Worm (Caenorhabditis elegans): ENCODE measurements around the gene K08F4.12.

K08F4.12 gene

ce11 chrIV:10126544-10126943, 11.4 kb upstream of the K08F4.12 start, which contains the start of gene ctf-18:
TSS of gene ctf-18 (minus strand) at chrIV:10126644.
- TF ChIP-seq Y56A3A.18 (GFP tag; IDR thresholded peaks at IDR 0.05) = no peak
- TF ChIP-seq nhr-120 (GFP tag; IDR thresholded peaks at IDR 0.05) = no peak
- peak; percentile 31 for TF ChIP-seq hrde-1 (tag; optimal IDR thresholded peaks at IDR 0.05; ENCODE audit: borderline replicate concordance)
- TF ChIP-seq cebp-2 (GFP tag; IDR thresholded peaks at IDR 0.05) = no peak
- no peak for TF ChIP-seq hlh-12 (tag; optimal IDR thresholded peaks at IDR 0.05)
- TF ChIP-seq madf-6 (GFP tag; IDR thresholded peaks at IDR 0.05) = 0 out of 2 replicates have a peak, but pooled peaks have one; percentile 16

ce11 chrIV:10128446-10128845, 9.5 kb upstream of the K08F4.12 start:
- TF ChIP-seq snpc-4 (GFP tag; optimal IDR thresholded peaks at IDR 0.05) (no peak), snpc-4 (tag; optimal IDR thresholded peaks at IDR 0.05) (no peak), ztf-3 (GFP tag; optimal IDR thresholded peaks at IDR 0.05) (no peak), lin-26 (GFP tag; IDR thresholded peaks at IDR 0.05) (0 out of 2 replicates have a peak, but pooled peaks have one; percentile 53)

ce11 chrIV:10128906-10129386, 9.0 kb upstream of the K08F4.12 start, which contains the start of the genes gtbp-1 and K08F4.3:
TSS of gene gtbp-1 (minus strand) at chrIV:10128956.
TSS of gene K08F4.3 (plus strand) at chrIV:10129257.
- no peak for TF ChIP-seq Y79H2A.3 (GFP tag; conservative IDR thresholded peaks at IDR 0.05)
- no peak for TF ChIP-seq C06A6.2 (GFP tag; conservative IDR thresholded peaks at IDR 0.05)
- TF ChIP-seq cebp-2 (GFP tag; IDR thresholded peaks at IDR 0.05) = no peak
- no peak; the same call in 1 of the 2 replicates for TF ChIP-seq dox-1 (GFP tag; IDR thresholded peaks at IDR 0.05)
- TF ChIP-seq F33H1.4 (GFP tag; IDR thresholded peaks at IDR 0.05) = peak; percentile 91
- TF ChIP-seq attf-5 (GFP tag; optimal IDR thresholded peaks at IDR 0.05) = peak; percentile 76
- no peak for TF ChIP-seq fkh-3 (tag; optimal IDR thresholded peaks at IDR 0.05)
- TF ChIP-seq F55B11.4 (tag; optimal IDR thresholded peaks at IDR 0.05; ENCODE audit: borderline replicate concordance, insufficient read depth) = no peak
- 0 out of 2 replicates have a peak, but pooled peaks have one; percentile 13 for TF ChIP-seq Y95B8A.8 (GFP tag; IDR thresholded peaks at IDR 0.05)
- 0 out of 2 replicates have a peak, but pooled peaks have one; percentile 52 for TF ChIP-seq ceh-100 (GFP tag; IDR thresholded peaks at IDR 0.05)
- TF ChIP-seq let-607 (tag; optimal IDR thresholded peaks at IDR 0.05) = no peak
- no peak for TF ChIP-seq lin-40 (tag; optimal IDR thresholded peaks at IDR 0.05)
- peak; percentile 33 for TF ChIP-seq him-1 (tag; optimal IDR thresholded peaks at IDR 0.05)
- no peak for TF ChIP-seq ztf-6 (GFP tag; IDR thresholded peaks at IDR 0.05)
- no peak for TF ChIP-seq lir-1 (GFP tag; conservative IDR thresholded peaks at IDR 0.05)
- no peak for TF ChIP-seq F37B4.10 (GFP tag; IDR thresholded peaks at IDR 0.05)
- peak; percentile 85 for TF ChIP-seq efl-1 (GFP tag; optimal IDR thresholded peaks at IDR 0.05)
- no peak for TF ChIP-seq lin-35 (GFP tag; optimal IDR thresholded peaks at IDR 0.05)
- TF ChIP-seq B0336.3 (GFP tag; IDR thresholded peaks at IDR 0.05) = no peak
- TF ChIP-seq madf-6 (GFP tag; IDR thresholded peaks at IDR 0.05) = peak; percentile 81
- TF ChIP-seq ceh-27 (GFP tag; optimal IDR thresholded peaks at IDR 0.05) = peak; percentile 34
- TF ChIP-seq C17E4.6 (GFP tag; IDR thresholded peaks at IDR 0.05) = no peak
- TF ChIP-seq F22D6.2 (tag; optimal IDR thresholded peaks at IDR 0.05) = no peak
- no peak for TF ChIP-seq bed-2 (GFP tag; IDR thresholded peaks at IDR 0.05)
- TF ChIP-seq zim-3 (tag; optimal IDR thresholded peaks at IDR 0.05) = no peak
- no peak for TF ChIP-seq ccch-3 (GFP tag; optimal IDR thresholded peaks at IDR 0.05)
- TF ChIP-seq Y67H2A.10 (GFP tag; conservative IDR thresholded peaks at IDR 0.05) = no peak
- peak; percentile 72 for TF ChIP-seq mcd-1 (GFP tag; IDR thresholded peaks at IDR 0.05)
- no peak for TF ChIP-seq hsf-1 (GFP tag; IDR thresholded peaks at IDR 0.05)
- no peak for TF ChIP-seq unc-130 (GFP tag; optimal IDR thresholded peaks at IDR 0.05)
- TF ChIP-seq madf-3 (GFP tag; IDR thresholded peaks at IDR 0.05) = no peak
- TF ChIP-seq xnd-1 (tag; optimal IDR thresholded peaks at IDR 0.05) = peak; percentile 8
- no peak for TF ChIP-seq snpc-1.3 (tag; optimal IDR thresholded peaks at IDR 0.05; ENCODE audit: insufficient read depth)
- TF ChIP-seq snpc-1.1 (tag; optimal IDR thresholded peaks at IDR 0.05; ENCODE audit: insufficient read depth) = peak; percentile 10
- no peak for TF ChIP-seq chd-7 (tag; optimal IDR thresholded peaks at IDR 0.05)
- no peak for TF ChIP-seq tlf-1 (GFP tag; optimal IDR thresholded peaks at IDR 0.05)
